Fruit fly (Drosophila melanogaster): ENCODE measurements around the gene Nepl8.

The Nepl8 gene

DNA sequence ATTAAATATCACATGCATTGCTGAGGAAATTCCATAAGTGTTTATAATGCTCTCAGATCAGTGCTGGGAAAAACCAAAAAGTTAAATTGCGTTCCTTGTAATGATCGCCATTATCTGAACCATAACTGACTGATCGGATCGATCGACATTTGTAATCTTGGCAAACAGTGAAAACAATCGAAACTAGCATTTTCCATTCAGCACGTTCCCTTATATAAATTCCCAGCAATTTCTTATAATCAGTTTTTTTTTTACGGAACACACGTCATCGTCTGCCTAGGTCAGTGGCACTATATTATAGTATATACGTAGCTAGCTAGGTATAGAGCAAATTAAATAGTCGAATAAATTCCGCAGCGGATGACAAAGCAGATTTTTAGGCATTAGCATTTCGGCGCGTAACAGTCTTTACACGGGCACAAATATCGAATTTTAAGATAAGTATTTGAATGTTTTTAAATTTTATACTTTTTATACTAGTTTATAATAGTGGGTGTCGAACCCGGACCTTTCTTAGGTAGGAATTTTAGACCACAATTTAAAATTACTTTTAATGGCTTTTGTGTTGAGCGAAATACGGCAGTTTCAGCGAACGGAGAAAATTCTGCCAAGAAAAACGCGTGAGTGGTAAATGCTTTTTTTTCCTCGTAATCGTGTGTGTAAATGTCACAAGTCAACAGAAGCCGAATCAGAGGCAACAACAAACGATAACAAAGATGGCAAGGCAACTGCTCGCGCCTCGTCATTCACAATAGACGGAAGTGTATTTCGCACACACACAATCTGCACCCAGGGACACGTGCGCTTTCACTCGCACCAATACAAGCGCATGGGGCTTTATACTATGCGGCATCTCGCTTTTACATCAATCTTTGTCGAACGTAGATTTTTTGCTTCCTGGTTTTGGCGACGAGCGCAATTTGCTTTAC is 41.8 kb downstream of the Nepl8 start (continued):
- TF ChIP-seq CG14667 (GFP tag; IDR thresholded peaks at IDR 0.05) (no peak), CG34422 (GFP tag; IDR thresholded peaks at IDR 0.05) (no peak), nom (GFP tag; optimal IDR thresholded peaks at IDR 0.05) (peak; percentile 37), gfzf (GFP tag; optimal IDR thresholded peaks at IDR 0.05) (no peak), kah (GFP tag; optimal IDR thresholded peaks at IDR 0.05) (no peak), CG6254 (GFP tag; optimal IDR thresholded peaks at IDR 0.05) (no peak), Dbx (GFP tag; IDR thresholded peaks at IDR 0.05) (no peak), Lim3 (GFP tag; IDR thresholded peaks at IDR 0.05) (no peak), CG9932 (GFP tag; IDR thresholded peaks at IDR 0.05) (peak; percentile 46), CG6272 (GFP tag; IDR thresholded peaks at IDR 0.05) (0 out of 2 replicates have a peak, but pooled peaks have one; percentile 13), cwo (GFP tag; optimal IDR thresholded peaks at IDR 0.05) (peak; percentile 74), shn (GFP tag; optimal IDR thresholded peaks at IDR 0.05) (no peak), ara (GFP tag; IDR thresholded peaks at IDR 0.05) (no peak), sug (tag; optimal IDR thresholded peaks at IDR 0.05) (peak; percentile 49), Fer3 (tag; optimal IDR thresholded peaks at IDR 0.05) (no peak), D19A (tag; optimal IDR thresholded peaks at IDR 0.05) (no peak), sr (GFP tag; IDR thresholded peaks at IDR 0.05) (no peak), CG7271 (tag; optimal IDR thresholded peaks at IDR 0.05) (no peak), Gsc (GFP tag; IDR thresholded peaks at IDR 0.05) (no peak), CG13624 (GFP tag; optimal IDR thresholded peaks at IDR 0.05) (no peak), ash1 (GFP tag; optimal IDR thresholded peaks at IDR 0.05) (no peak), en (GFP tag; optimal IDR thresholded peaks at IDR 0.05) (no peak), CG10147 (GFP tag; optimal IDR thresholded peaks at IDR 0.05) (no peak), CG8944 (GFP tag; optimal IDR thresholded peaks at IDR 0.05) (no peak), unc-4 (GFP tag; IDR thresholded peaks at IDR 0.05; ENCODE audit: partially characterized antibody) (no peak), btn (GFP tag; optimal IDR thresholded peaks at IDR 0.05) (no peak), slou (GFP tag; optimal IDR thresholded peaks at IDR 0.05) (no peak), ranshi (GFP tag; IDR thresholded peaks at IDR 0.05) (no peak), NFAT (GFP tag; IDR thresholded peaks at IDR 0.05) (no peak), CG10543 (GFP tag; optimal IDR thresholded peaks at IDR 0.05) (peak; percentile 53), Spps (tag; optimal IDR thresholded peaks at IDR 0.05) (no peak), HmgZ (tag; optimal IDR thresholded peaks at IDR 0.05) (peak; percentile 16), crp (GFP tag; optimal IDR thresholded peaks at IDR 0.05) (no peak), PHDP (tag; optimal IDR thresholded peaks at IDR 0.05) (no peak), CG10462 (GFP tag; optimal IDR thresholded peaks at IDR 0.05) (no peak), gsb (GFP tag; IDR thresholded peaks at IDR 0.05) (no peak), hth (optimal IDR thresholded peaks at IDR 0.05) (no peak), CG13424 (tag; optimal IDR thresholded peaks at IDR 0.05) (no peak), Optix (GFP tag; IDR thresholded peaks at IDR 0.05) (no peak), cad (GFP tag; optimal IDR thresholded peaks at IDR 0.05) (no peak), CG4854 (GFP tag; optimal IDR thresholded peaks at IDR 0.05) (no peak), slp2 (GFP tag; optimal IDR thresholded peaks at IDR 0.05) (no peak), CG4820 (GFP tag; optimal IDR thresholded peaks at IDR 0.05) (no peak), Ssrp (tag; optimal IDR thresholded peaks at IDR 0.05) (no peak), BEAF-32 (GFP tag; optimal IDR thresholded peaks at IDR 0.05) (no peak), CG3163 (GFP tag; optimal IDR thresholded peaks at IDR 0.05) (no peak), CG30431 (GFP tag; optimal IDR thresholded peaks at IDR 0.05) (no peak), CG6654 (GFP tag; optimal IDR thresholded peaks at IDR 0.05) (no peak), CG18476 (GFP tag; optimal IDR thresholded peaks at IDR 0.05) (no peak), vvl (GFP tag; IDR thresholded peaks at IDR 0.05) (0 out of 2 replicates have a peak, but pooled peaks have one; percentile 20)

Data from whole organism, embryonic.